Worm (Caenorhabditis elegans) whole organism, L2 larva: ENCODE results near the gene cyp-14A4.

Experiments
- C34F6.9 ChIP-seq: fragments of 150-350 bp; optimal IDR thresholded peaks from 2 replicates; lab custom pipeline; 2014; ENCODE audit warnings: missing biosample characterization, missing genetic modification characterization
- R02D3.7 ChIP-seq: fragments of 150-350 bp; optimal IDR thresholded peaks from 2 replicates; lab custom pipeline; 2014; ENCODE audit warnings: missing biosample characterization, missing genetic modification characterization
- aly-2 ChIP-seq: fragments of 150-350 bp; optimal IDR thresholded peaks from 2 replicates; lab custom pipeline; 2014; ENCODE audit warnings: missing biosample characterization, missing genetic modification characterization
- ama-1 ChIP-seq: fragments of 150-350 bp; optimal IDR thresholded peaks from 2 replicates; lab custom pipeline; 2018; ENCODE audit warnings: inconsistent platforms
- blmp-1 ChIP-seq: sonication (generic microtip); optimal IDR thresholded peaks from 2 replicates; lab custom pipeline; 2017; ENCODE audit warnings: missing genetic modification characterization, mild to moderate bottlenecking, missing compliant biosample characterization, antibody characterized with exemption, moderate library complexity; ENCODE audit not compliant: insufficient read depth
- ceh-82 ChIP-seq: fragments of 150-350 bp; optimal IDR thresholded peaks from 2 replicates; lab custom pipeline; 2014; ENCODE audit warnings: missing biosample characterization, missing genetic modification characterization
- crh-2 ChIP-seq: sonication (generic microtip); optimal IDR thresholded peaks from 2 replicates; lab custom pipeline; 2017; ENCODE audit warnings: missing biosample characterization, missing genetic modification characterization
- dmd-4 ChIP-seq: sonication (generic microtip); optimal IDR thresholded peaks from 2 replicates; lab custom pipeline; 2017; ENCODE audit warnings: missing biosample characterization, missing genetic modification characterization
- egl-27 ChIP-seq: sonication (generic microtip); optimal IDR thresholded peaks from 3 replicates; lab custom pipeline; 2017; ENCODE audit warnings: missing biosample characterization, missing genetic modification reagents, missing genetic modification characterization
- elt-1 ChIP-seq: fragments of 150-350 bp; optimal IDR thresholded peaks from 2 replicates; lab custom pipeline; 2014; ENCODE audit warnings: missing biosample characterization, missing genetic modification characterization
- elt-3 ChIP-seq: sonication (generic microtip); optimal IDR thresholded peaks from 2 replicates; lab custom pipeline; 2017; ENCODE audit warnings: missing biosample characterization, missing genetic modification characterization
- fos-1 ChIP-seq: fragments of 150-350 bp; optimal IDR thresholded peaks from 2 replicates; lab custom pipeline; 2014; ENCODE audit warnings: missing biosample characterization, missing genetic modification characterization
- gmeb-1 ChIP-seq: fragments of 150-350 bp; optimal IDR thresholded peaks from 2 replicates; lab custom pipeline; 2014; ENCODE audit warnings: missing biosample characterization, missing genetic modification characterization
- lin-11 ChIP-seq: fragments of 150-350 bp; sonication (generic microtip); optimal IDR thresholded peaks from 2 replicates; lab custom pipeline; 2014; ENCODE audit warnings: missing biosample characterization, missing genetic modification characterization, inconsistent platforms, mixed read lengths
- lin-13 ChIP-seq: fragments of 150-350 bp; optimal IDR thresholded peaks from 2 replicates; lab custom pipeline; 2014; ENCODE audit warnings: missing biosample characterization, missing genetic modification reagents, missing genetic modification characterization
- lin-39 ChIP-seq: fragments of 150-350 bp; optimal IDR thresholded peaks from 2 replicates; lab custom pipeline; 2014; ENCODE audit warnings: missing biosample characterization, missing genetic modification reagents, missing genetic modification characterization
- lsy-2 ChIP-seq, 2 experiments: fragments of 150-350 bp in 1 of 2; sonication (generic microtip) in 1 of 2; optimal IDR thresholded peaks; 2 replicates each; lab custom pipeline; 2014 to 2017; ENCODE audit warnings: missing biosample characterization in 2 of 2, missing genetic modification characterization in 2 of 2
- mab-5 ChIP-seq: fragments of 150-350 bp; optimal IDR thresholded peaks from 2 replicates; lab custom pipeline; 2014; ENCODE audit warnings: missing biosample characterization, missing genetic modification characterization
- mbf-1 ChIP-seq: sonication (generic microtip); optimal IDR thresholded peaks from 2 replicates; lab custom pipeline; 2017; ENCODE audit warnings: missing biosample characterization, missing genetic modification characterization
- nhr-10 ChIP-seq: sonication (generic microtip); optimal IDR thresholded peaks from 2 replicates; lab custom pipeline; 2017; ENCODE audit warnings: missing biosample characterization, missing genetic modification characterization
- nhr-11 ChIP-seq: fragments of 150-350 bp; optimal IDR thresholded peaks from 2 replicates; lab custom pipeline; 2014; ENCODE audit warnings: missing biosample characterization, missing genetic modification characterization
- nhr-12 ChIP-seq: fragments of 150-350 bp; optimal IDR thresholded peaks from 2 replicates; lab custom pipeline; 2014; ENCODE audit warnings: missing biosample characterization, missing genetic modification characterization
- nhr-129 ChIP-seq: fragments of 150-350 bp; optimal IDR thresholded peaks from 2 replicates; lab custom pipeline; 2014; ENCODE audit warnings: missing biosample characterization, missing genetic modification characterization
- nhr-21 ChIP-seq: fragments of 150-350 bp; optimal IDR thresholded peaks from 2 replicates; lab custom pipeline; 2014; ENCODE audit warnings: missing biosample characterization, missing genetic modification characterization
- nhr-25 ChIP-seq: fragments of 150-350 bp; sonication (generic microtip); optimal IDR thresholded peaks from 3 replicates; lab custom pipeline; 2014; ENCODE audit warnings: missing biosample characterization, missing genetic modification characterization
- nhr-6 ChIP-seq: fragments of 150-350 bp; optimal IDR thresholded peaks from 2 replicates; lab custom pipeline; 2014; ENCODE audit warnings: missing biosample characterization, missing genetic modification characterization
- nhr-77 ChIP-seq: fragments of 150-350 bp; optimal IDR thresholded peaks from 2 replicates; lab custom pipeline; 2014; ENCODE audit warnings: missing biosample characterization, missing genetic modification characterization
- peb-1 ChIP-seq: fragments of 150-350 bp; optimal IDR thresholded peaks from 2 replicates; lab custom pipeline; 2014; ENCODE audit warnings: missing biosample characterization, missing genetic modification characterization
- sem-4 ChIP-seq: fragments of 150-350 bp; optimal IDR thresholded peaks from 2 replicates; lab custom pipeline; 2014; ENCODE audit warnings: missing biosample characterization, missing genetic modification reagents, missing genetic modification characterization
- skn-1 ChIP-seq: sonication (generic microtip); optimal IDR thresholded peaks from 2 replicates; lab custom pipeline; 2017; ENCODE audit warnings: missing biosample characterization, missing genetic modification characterization
- sma-9 ChIP-seq, 2 experiments: fragments of 150-350 bp in 1 of 2; sonication (generic microtip) in 1 of 2; optimal IDR thresholded peaks; 2 replicates each; lab custom pipeline; 2014 to 2016; ENCODE audit warnings: missing genetic modification characterization in 2 of 2, mild to moderate bottlenecking in 1 of 2, missing biosample characterization in 1 of 2, missing compliant biosample characterization in 1 of 2, missing genetic modification reagents in 1 of 2, moderate library complexity in 1 of 2
- unc-39 ChIP-seq: fragments of 150-350 bp; optimal IDR thresholded peaks from 2 replicates; lab custom pipeline; 2014; ENCODE audit warnings: missing biosample characterization, missing genetic modification characterization
- unc-55 ChIP-seq: fragments of 150-350 bp; sonication (generic microtip); optimal IDR thresholded peaks from 3 replicates; lab custom pipeline; 2014; ENCODE audit warnings: missing biosample characterization, missing genetic modification reagents, missing genetic modification characterization
- ztf-1 ChIP-seq: fragments of 200-800 bp; sonication (Bioruptor generic); conservative IDR thresholded peaks from 2 replicates; pipeline ENCODE4 v1.3.6; 2022; ENCODE audit warnings: missing genetic modification characterization, missing compliant biosample characterization
- ztf-11 ChIP-seq: sonication (generic microtip); optimal IDR thresholded peaks from 2 replicates; lab custom pipeline; 2017; ENCODE audit warnings: missing biosample characterization, missing genetic modification characterization
- ztf-4 ChIP-seq: fragments of 150-350 bp; optimal IDR thresholded peaks from 2 replicates; lab custom pipeline; 2014; ENCODE audit warnings: missing biosample characterization, missing genetic modification characterization

Gene cyp-14A4

ce11 chrX:13291506-13291905, 7.5 kb upstream of the cyp-14A4 start, which contains the start of gene srd-38:
Gene srd-38, plus strand, starts transcription at chrX:13291806.
- TF ChIP-seq nhr-129 (tag; lab: Kevin White, UChicago) (no peak), dmd-4 (tag; lab: Kevin White, UChicago) (no peak), ztf-11 (tag; lab: Kevin White, UChicago) (no peak), sem-4 (no peak), R02D3.7 (tag; lab: Kevin White, UChicago) (no peak), lin-11 (tag; lab: Kevin White, UChicago) (no peak), fos-1 (tag; lab: Kevin White, UChicago) (no peak), C34F6.9 (no peak), lin-39 (tag; lab: Kevin White, UChicago) (no peak), nhr-6 (tag; lab: Kevin White, UChicago) (no peak), blmp-1 (no peak)

DNA sequence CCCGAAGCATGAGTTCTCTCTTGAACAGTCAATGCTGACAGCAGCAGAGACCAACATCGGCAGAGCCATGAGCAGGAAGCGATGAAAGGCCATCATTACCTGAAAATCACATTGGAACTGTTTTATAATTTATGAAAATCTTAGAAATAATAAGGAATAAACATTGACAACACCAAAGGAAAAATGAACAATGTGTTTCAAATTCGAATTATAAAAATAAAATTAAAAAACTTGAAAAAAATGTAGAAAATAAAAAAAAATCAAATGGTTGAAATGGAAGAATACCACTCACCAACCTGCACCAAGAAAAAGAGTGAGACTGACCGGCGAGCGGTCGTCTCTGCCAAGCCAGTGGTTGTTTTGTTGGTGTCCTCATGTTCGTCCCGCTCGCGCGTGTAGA, 6.5 kb upstream of the cyp-14A4 start, which contains the start of gene R04D3.3:
TSS of gene R04D3.3 (minus strand) at position 101 of the 400 bp plus-strand sequence.
- TF ChIP-seq nhr-11 (tag; lab: Kevin White, UChicago) = no peak
- no peak for TF ChIP-seq ceh-82
- no peak for TF ChIP-seq elt-3 (tag; lab: Kevin White, UChicago)
- TF ChIP-seq nhr-6 (tag; lab: Kevin White, UChicago) = no peak
- no peak for TF ChIP-seq lsy-2 (tag; optimal IDR thresholded peaks at IDR 0.05; lab: Kevin White, UChicago)
- no peak for TF ChIP-seq aly-2 (tag; lab: Kevin White, UChicago)
- no peak for TF ChIP-seq mab-5 (tag; lab: Kevin White, UChicago)
- TF ChIP-seq nhr-77 (tag; lab: Kevin White, UChicago) = no peak
- TF ChIP-seq lin-11 (tag; lab: Kevin White, UChicago) = no peak
- no peak for TF ChIP-seq lin-13 (GFP tag; lab: Kevin White, UChicago)
- no peak for TF ChIP-seq ama-1 (lab: Kevin White, UChicago)
- TF ChIP-seq gmeb-1 (tag; lab: Kevin White, UChicago) = no peak
- TF ChIP-seq sma-9 (GFP tag; optimal IDR thresholded peaks at IDR 0.05; lab: Kevin White, UChicago) = no peak
- TF ChIP-seq sma-9 (tag; optimal IDR thresholded peaks at IDR 0.05; lab: Kevin White, UChicago) = no peak
- TF ChIP-seq ztf-1 (GFP tag; lab: Robert Waterston, UW) = no peak
- TF ChIP-seq nhr-10 (tag; lab: Kevin White, UChicago) = no peak

- no peak for TF ChIP-seq nhr-6 (tag; lab: Kevin White, UChicago)
- TF ChIP-seq skn-1 (tag; lab: Kevin White, UChicago) = no peak
- TF ChIP-seq unc-39 (tag; lab: Kevin White, UChicago) = no peak
- TF ChIP-seq ceh-82 = no peak
- no peak for TF ChIP-seq egl-27 (tag; lab: Kevin White, UChicago)
- no peak for TF ChIP-seq lin-11 (tag; lab: Kevin White, UChicago)
- TF ChIP-seq mbf-1 (tag; lab: Kevin White, UChicago) = no peak
- no peak for TF ChIP-seq elt-1 (tag; lab: Kevin White, UChicago)
- no peak for TF ChIP-seq crh-2 (tag; lab: Kevin White, UChicago)
- no peak for TF ChIP-seq nhr-25 (tag; lab: Kevin White, UChicago)
- TF ChIP-seq nhr-21 = no peak
- no peak for TF ChIP-seq ama-1 (lab: Kevin White, UChicago)
- no peak for TF ChIP-seq ztf-11 (tag; lab: Kevin White, UChicago)
- no peak for TF ChIP-seq aly-2 (tag; lab: Kevin White, UChicago)
- TF ChIP-seq elt-3 (tag; lab: Kevin White, UChicago) = no peak
- no peak for TF ChIP-seq nhr-12 (tag; lab: Kevin White, UChicago)
- TF ChIP-seq dmd-4 (tag; lab: Kevin White, UChicago) = no peak
- no peak for TF ChIP-seq gmeb-1 (tag; lab: Kevin White, UChicago)
Measured at ce11 chrX:13288715-13289114, 4.7 kb upstream of the cyp-14A4 start, which contains the start of gene R04D3.4. Gene R04D3.4, minus strand, starts transcription at chrX:13288815.

DNA sequence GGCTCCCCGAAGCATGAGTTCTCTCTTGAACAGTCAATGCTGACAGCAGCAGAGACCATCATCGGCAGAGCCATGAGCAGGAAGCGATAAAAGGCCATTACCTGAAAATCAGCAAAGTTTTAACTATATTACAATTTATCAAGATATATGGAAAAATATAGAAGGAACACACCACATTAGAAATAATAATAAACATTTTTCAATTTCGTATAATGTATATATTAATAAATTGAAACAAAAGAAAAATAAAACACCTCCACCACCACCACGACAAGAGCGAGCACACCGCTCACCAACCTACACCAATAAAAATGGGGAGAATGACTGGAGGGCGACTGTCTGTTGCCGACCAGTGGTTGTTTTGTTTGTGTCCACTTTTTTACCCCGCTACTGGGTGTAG, 2.5 kb upstream of the cyp-14A4 start, which contains the start of gene R04D3.2:
TSS of gene R04D3.2 (minus strand) at position 101 of the 400 bp plus-strand sequence.
- TF ChIP-seq C34F6.9 = no peak
- no peak for TF ChIP-seq nhr-11 (tag; lab: Kevin White, UChicago)
- no peak for TF ChIP-seq lsy-2 (tag; optimal IDR thresholded peaks at IDR 0.05; lab: Kevin White, UChicago)
- no peak for TF ChIP-seq peb-1
- no peak for TF ChIP-seq unc-55 (GFP tag; lab: Kevin White, UChicago)
- no peak for TF ChIP-seq nhr-21
- no peak for TF ChIP-seq mbf-1 (tag; lab: Kevin White, UChicago)
- TF ChIP-seq skn-1 (tag; lab: Kevin White, UChicago) = no peak
- TF ChIP-seq R02D3.7 (tag; lab: Kevin White, UChicago) = no peak
- no peak for TF ChIP-seq egl-27 (tag; lab: Kevin White, UChicago)
- TF ChIP-seq ztf-4 (tag; lab: Kevin White, UChicago) = no peak
- TF ChIP-seq nhr-77 (tag; lab: Kevin White, UChicago) = no peak
- TF ChIP-seq dmd-4 (tag; lab: Kevin White, UChicago) = no peak
- TF ChIP-seq unc-39 (tag; lab: Kevin White, UChicago) = no peak
